Fruit fly (Drosophila melanogaster) whole organism, embryonic: ENCODE measurements around the gene Son.

Experiments used
- ATbp ChIP-seq: fragments of 200-800 bp; sonication (Bioruptor generic); optimal IDR thresholded peaks from 2 replicates; lab custom pipeline; 2017; ENCODE audit warnings: missing biosample characterization, mild to moderate bottlenecking, missing genetic modification characterization, missing genetic modification reagents
- Ada2b ChIP-seq: fragments of 200-800 bp; sonication (Bioruptor generic); IDR thresholded peaks from 2 replicates; pipeline ENCODE4 v1.3.6; 2022; ENCODE audit warnings: missing biosample characterization, missing genetic modification characterization
- B-H1 ChIP-seq: fragments of 200-800 bp; sonication (Bioruptor generic); IDR thresholded peaks from 3 replicates; pipeline ENCODE4 v1.3.6; 2022; ENCODE audit warnings: missing biosample characterization, missing genetic modification characterization
- B-H2 ChIP-seq: fragments of 200-800 bp; sonication (Bioruptor generic); optimal IDR thresholded peaks from 2 replicates; lab custom pipeline; 2018; ENCODE audit warnings: missing biosample characterization, mild to moderate bottlenecking, missing genetic modification characterization
- BtbVII ChIP-seq: fragments of 200-800 bp; sonication (Bioruptor generic); optimal IDR thresholded peaks from 3 replicates; lab custom pipeline; 2017; ENCODE audit warnings: missing biosample characterization, mild to moderate bottlenecking, missing genetic modification characterization
- CG11398 ChIP-seq: fragments of 200-800 bp; sonication (Bioruptor generic); optimal IDR thresholded peaks from 2 replicates; lab custom pipeline; 2016; ENCODE audit warnings: missing biosample characterization, missing genetic modification characterization
- CG11504 ChIP-seq: fragments of 200-800 bp; sonication (Bioruptor generic); optimal IDR thresholded peaks from 3 replicates; lab custom pipeline; 2019; ENCODE audit warnings: missing biosample characterization, mild to moderate bottlenecking, missing genetic modification characterization, moderate library complexity
- CG12071 ChIP-seq: fragments of 200-800 bp; sonication (Bioruptor generic); optimal IDR thresholded peaks from 3 replicates; lab custom pipeline; 2018; ENCODE audit warnings: missing biosample characterization, mild to moderate bottlenecking, missing genetic modification characterization
- CG14050 ChIP-seq: fragments of 200-800 bp; sonication (Bioruptor generic); IDR thresholded peaks from 3 replicates; pipeline ENCODE4 v1.3.6; 2022; ENCODE audit warnings: missing biosample characterization, missing genetic modification characterization
- CG14667 ChIP-seq: fragments of 200-800 bp; sonication (Bioruptor generic); IDR thresholded peaks from 2 replicates; pipeline ENCODE4 v1.3.6; 2022; ENCODE audit warnings: missing biosample characterization, missing genetic modification characterization
- CG1647 ChIP-seq: fragments of 200-800 bp; sonication (Bioruptor generic); optimal IDR thresholded peaks from 3 replicates; lab custom pipeline; 2016; ENCODE audit warnings: missing biosample characterization, missing genetic modification characterization
- CG16779 ChIP-seq: fragments of 200-800 bp; sonication (Bioruptor generic); IDR thresholded peaks from 2 replicates; pipeline ENCODE4 v1.3.6; 2022; ENCODE audit warnings: missing biosample characterization, missing genetic modification characterization
- CG17612 ChIP-seq: fragments of 200-800 bp; sonication (Bioruptor generic); IDR thresholded peaks from 2 replicates; pipeline ENCODE4 v1.3.6; 2022; ENCODE audit warnings: missing biosample characterization, missing genetic modification characterization
- CG18599 ChIP-seq: fragments of 200-800 bp; sonication (Bioruptor generic); optimal IDR thresholded peaks from 3 replicates; lab custom pipeline; 2017; ENCODE audit warnings: missing biosample characterization, missing genetic modification characterization, mild to moderate bottlenecking, moderate library complexity, missing genetic modification reagents
- CG2875 ChIP-seq: fragments of 200-800 bp; sonication (Bioruptor generic); optimal IDR thresholded peaks from 2 replicates; lab custom pipeline; 2017; ENCODE audit warnings: missing biosample characterization, mild to moderate bottlenecking, missing genetic modification characterization, missing genetic modification reagents
- CG32532 ChIP-seq: fragments of 200-800 bp; sonication (Bioruptor generic); IDR thresholded peaks from 2 replicates; pipeline ENCODE4 v1.3.6; 2022; ENCODE audit warnings: missing biosample characterization, missing genetic modification characterization
- CG32767 ChIP-seq: fragments of 200-800 bp; sonication (Bioruptor generic); IDR thresholded peaks from 2 replicates; pipeline ENCODE4 v1.3.6; 2022; ENCODE audit warnings: missing biosample characterization, missing genetic modification characterization
- CG3407 ChIP-seq: fragments of 200-800 bp; sonication (Bioruptor generic); optimal IDR thresholded peaks from 2 replicates; lab custom pipeline; 2018; ENCODE audit warnings: missing biosample characterization, mild to moderate bottlenecking, missing genetic modification characterization
- CG4820 ChIP-seq: fragments of 200-800 bp; sonication (Bioruptor generic); optimal IDR thresholded peaks from 3 replicates; lab custom pipeline; 2016; ENCODE audit warnings: missing biosample characterization, missing genetic modification characterization
- CG6654 ChIP-seq: fragments of 200-800 bp; sonication (Bioruptor generic); optimal IDR thresholded peaks from 2 replicates; lab custom pipeline; 2017; ENCODE audit warnings: missing biosample characterization, mild to moderate bottlenecking, missing genetic modification characterization
- CG6683 ChIP-seq: fragments of 200-800 bp; sonication (Bioruptor generic); optimal IDR thresholded peaks from 2 replicates; lab custom pipeline; 2017; ENCODE audit warnings: missing biosample characterization, mild to moderate bottlenecking, missing genetic modification characterization, missing genetic modification reagents
- CG7357 ChIP-seq: fragments of 200-800 bp; sonication (Bioruptor generic); IDR thresholded peaks from 3 replicates; pipeline ENCODE4 v1.3.6; 2022; ENCODE audit warnings: missing biosample characterization, missing genetic modification characterization
- CG8281 ChIP-seq: fragments of 200-800 bp; sonication (Bioruptor generic); optimal IDR thresholded peaks from 2 replicates; lab custom pipeline; 2018; ENCODE audit warnings: missing biosample characterization, mild to moderate bottlenecking, missing genetic modification characterization, moderate library complexity
- CG9727 ChIP-seq: fragments of 200-800 bp; sonication (Bioruptor generic); optimal IDR thresholded peaks from 3 replicates; lab custom pipeline; 2017; ENCODE audit warnings: missing biosample characterization, mild to moderate bottlenecking, missing genetic modification characterization
- CG9797 ChIP-seq: fragments of 200-800 bp; sonication (Bioruptor generic); optimal IDR thresholded peaks from 3 replicates; lab custom pipeline; 2018; ENCODE audit warnings: missing biosample characterization, mild to moderate bottlenecking, missing genetic modification characterization
- Chrac-16 ChIP-seq: fragments of 200-800 bp; sonication (Bioruptor generic); optimal IDR thresholded peaks from 3 replicates; lab custom pipeline; 2016; ENCODE audit warnings: missing biosample characterization, missing genetic modification characterization
- Dek ChIP-seq: fragments of 200-800 bp; sonication (Bioruptor generic); optimal IDR thresholded peaks from 3 replicates; lab custom pipeline; 2019; ENCODE audit warnings: missing biosample characterization, mild to moderate bottlenecking, missing genetic modification characterization, moderate library complexity
- Fer1 ChIP-seq: fragments of 200-800 bp; sonication (Bioruptor generic); optimal IDR thresholded peaks from 2 replicates; lab custom pipeline; 2017; ENCODE audit warnings: missing biosample characterization, mild to moderate bottlenecking, missing genetic modification characterization
- H2.0 ChIP-seq: fragments of 200-800 bp; sonication (Bioruptor generic); IDR thresholded peaks from 2 replicates; pipeline ENCODE4 v1.3.6; 2022; ENCODE audit warnings: missing biosample characterization, missing genetic modification characterization
- HmgZ ChIP-seq: fragments of 200-800 bp; sonication (Bioruptor generic); optimal IDR thresholded peaks from 2 replicates; lab custom pipeline; 2018; ENCODE audit warnings: missing biosample characterization, mild to moderate bottlenecking, missing genetic modification characterization
- Lim3 ChIP-seq: fragments of 200-800 bp; sonication (Bioruptor generic); IDR thresholded peaks from 2 replicates; pipeline ENCODE4 v1.3.6; 2022; ENCODE audit warnings: missing biosample characterization, missing genetic modification characterization
- MBD-R2 ChIP-seq: fragments of 200-800 bp; sonication (Bioruptor generic); IDR thresholded peaks from 2 replicates; pipeline ENCODE4 v1.3.6; 2022; ENCODE audit warnings: missing biosample characterization, missing genetic modification characterization
- Optix ChIP-seq: fragments of 200-800 bp; sonication (Bioruptor generic); IDR thresholded peaks from 3 replicates; pipeline ENCODE4 v1.3.6; 2022; ENCODE audit warnings: missing biosample characterization, missing genetic modification characterization
- Rfx ChIP-seq: fragments of 200-800 bp; sonication (Bioruptor generic); IDR thresholded peaks from 2 replicates; pipeline ENCODE4 v1.3.6; 2022; ENCODE audit warnings: missing biosample characterization, missing genetic modification characterization
- abd-A ChIP-seq: fragments of 200-800 bp; sonication (Bioruptor generic); optimal IDR thresholded peaks from 3 replicates; lab custom pipeline; 2019; ENCODE audit warnings: missing biosample characterization, mild to moderate bottlenecking, missing genetic modification characterization, moderate library complexity
- amos ChIP-seq: fragments of 200-800 bp; sonication (Bioruptor generic); IDR thresholded peaks from 2 replicates; pipeline ENCODE4 v1.3.6; 2022; ENCODE audit warnings: missing biosample characterization, missing genetic modification characterization; ENCODE audit not compliant: partially characterized antibody
- cg ChIP-seq: fragments of 200-800 bp; sonication (Bioruptor generic); optimal IDR thresholded peaks from 3 replicates; lab custom pipeline; 2019; ENCODE audit warnings: missing biosample characterization, mild to moderate bottlenecking, missing genetic modification characterization, moderate library complexity
- dysf ChIP-seq: fragments of 200-800 bp; sonication (Bioruptor generic); IDR thresholded peaks from 3 replicates; pipeline ENCODE4 v1.3.6; 2022; ENCODE audit warnings: missing biosample characterization, missing genetic modification characterization
- hbn ChIP-seq: fragments of 200-800 bp; sonication (Bioruptor generic); IDR thresholded peaks from 2 replicates; pipeline ENCODE4 v1.3.6; 2022; ENCODE audit warnings: missing biosample characterization, missing genetic modification characterization; ENCODE audit not compliant: partially characterized antibody
- jing ChIP-seq: fragments of 200-800 bp; sonication (Bioruptor generic); optimal IDR thresholded peaks from 2 replicates; lab custom pipeline; 2018; ENCODE audit warnings: missing biosample characterization, mild to moderate bottlenecking, missing genetic modification characterization
- ken ChIP-seq: fragments of 200-800 bp; sonication (Bioruptor generic); IDR thresholded peaks from 3 replicates; pipeline ENCODE4 v1.3.6; 2022; ENCODE audit warnings: missing biosample characterization, missing genetic modification characterization
- odd ChIP-seq: fragments of 200-800 bp; sonication (Bioruptor generic); optimal IDR thresholded peaks from 2 replicates; lab custom pipeline; 2017; ENCODE audit warnings: missing biosample characterization, mild to moderate bottlenecking, missing genetic modification characterization
- pan ChIP-seq, 4 experiments: fragments of >200 bp in 3 of 4; fragments of 200-800 bp in 1 of 4; sonication (Bioruptor generic) in 1 of 4; optimal IDR thresholded peaks in 3 of 4; IDR thresholded peaks in 1 of 4; 2 replicates each; pipeline versions ENCODE4 v1.3.6 to Lab custom; 2017 to 2022; ENCODE audit warnings: missing biosample characterization in 2 of 4, missing genetic modification characterization in 2 of 4, mixed read lengths in 1 of 4
- pros ChIP-seq: fragments of 200-800 bp; sonication (Bioruptor generic); optimal IDR thresholded peaks from 3 replicates; lab custom pipeline; 2019; ENCODE audit warnings: missing biosample characterization, mild to moderate bottlenecking, missing genetic modification characterization, moderate library complexity
- pzg ChIP-seq: fragments of 200-800 bp; sonication (Bioruptor generic); optimal IDR thresholded peaks from 3 replicates; lab custom pipeline; 2018; ENCODE audit warnings: missing biosample characterization, mild to moderate bottlenecking, missing genetic modification characterization, moderate library complexity
- ro ChIP-seq: fragments of 200-800 bp; sonication (Bioruptor generic); IDR thresholded peaks from 2 replicates; pipeline ENCODE4 v1.3.6; 2022; ENCODE audit warnings: missing biosample characterization, missing genetic modification characterization
- sima ChIP-seq: fragments of 200-800 bp; sonication (Bioruptor generic); optimal IDR thresholded peaks from 2 replicates; lab custom pipeline; 2016; ENCODE audit warnings: missing biosample characterization, missing genetic modification characterization
- sob ChIP-seq: fragments of 200-800 bp; sonication (Bioruptor generic); IDR thresholded peaks from 2 replicates; pipeline ENCODE4 v1.3.6; 2022; ENCODE audit warnings: missing biosample characterization, missing genetic modification characterization
- unpg ChIP-seq: fragments of 200-800 bp; sonication (Bioruptor generic); optimal IDR thresholded peaks from 3 replicates; lab custom pipeline; 2018; ENCODE audit warnings: missing biosample characterization, mild to moderate bottlenecking, missing genetic modification characterization, moderate library complexity
- yki ChIP-seq: fragments of >200 bp; optimal IDR thresholded peaks from 3 replicates; lab custom pipeline; 2018

Gene Son

DNA sequence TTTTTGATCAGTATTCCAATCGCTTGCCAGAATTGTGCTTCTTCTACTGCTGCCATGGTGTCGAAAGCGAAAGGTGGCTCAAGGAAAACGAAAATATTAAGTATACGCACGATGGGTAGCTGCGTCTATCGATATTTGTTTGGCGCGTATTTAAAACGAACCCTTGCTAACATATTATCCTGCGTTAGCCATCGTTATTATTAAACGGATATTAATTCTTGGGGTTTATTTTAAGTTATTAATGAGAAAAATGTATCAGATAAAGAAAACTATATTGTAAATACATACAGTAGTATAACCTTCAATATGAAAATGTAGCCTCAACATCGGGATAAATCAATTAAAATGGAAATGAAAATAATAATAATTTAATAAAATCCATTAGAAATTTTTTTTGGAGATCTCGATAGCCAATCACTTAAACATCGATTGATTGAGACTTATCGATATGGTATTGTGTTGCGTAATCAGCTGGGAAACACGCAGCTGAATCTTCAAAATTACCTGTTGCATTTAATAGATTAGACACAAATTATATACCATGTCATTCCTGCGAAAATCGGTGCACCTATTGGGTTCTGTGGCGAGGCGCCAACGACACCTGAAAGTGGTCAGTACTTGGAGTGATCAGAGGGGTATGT lies 22.4 kb upstream of the Son start, which contains the start of the genes CG9386 and BckdhA (continued):
- no peak for TF ChIP-seq CG6654
- TF ChIP-seq amos (GFP tag; lab: Robert Waterston, UW) = peak; percentile 67; the same call in 1 of the 2 replicates
- no peak for TF ChIP-seq CG7357
- no peak for TF ChIP-seq jing (GFP tag; lab: Kevin White, UChicago)
- TF ChIP-seq sima (GFP tag; lab: Kevin White, UChicago) = no peak
- TF ChIP-seq Dek = peak; percentile 62
- peak; percentile 72 for TF ChIP-seq Rfx (GFP tag; lab: Robert Waterston, UW)
- no peak for TF ChIP-seq CG2875
- TF ChIP-seq CG11398 (GFP tag; lab: Kevin White, UChicago) = no peak
- peak; percentile 55 for TF ChIP-seq pzg (GFP tag; lab: Kevin White, UChicago)
- no peak for TF ChIP-seq yki (lab: Kevin White, UChicago)
- no peak for TF ChIP-seq H2.0 (GFP tag; lab: Robert Waterston, UW)
- peak; percentile 55 for TF ChIP-seq CG1647 (GFP tag; lab: Kevin White, UChicago)
- TF ChIP-seq CG8281 = no peak
- no peak for TF ChIP-seq Lim3 (GFP tag; lab: Robert Waterston, UW)
- peak; percentile 68 for TF ChIP-seq CG9727 (GFP tag; lab: Kevin White, UChicago)
- TF ChIP-seq B-H2 = peak; percentile 45
- no peak for TF ChIP-seq CG14667
- TF ChIP-seq CG9797 = no peak
- TF ChIP-seq B-H1 (GFP tag; lab: Robert Waterston, UW) = no peak
- no peak for TF ChIP-seq BtbVII
- TF ChIP-seq CG3407 (GFP tag; lab: Kevin White, UChicago) = peak; percentile 13
- peak; percentile 71 for TF ChIP-seq hbn (GFP tag; lab: Robert Waterston, UW)
- peak; percentile 49 for TF ChIP-seq MBD-R2 (GFP tag; lab: Robert Waterston, UW)
- TF ChIP-seq Chrac-16 (GFP tag; lab: Kevin White, UChicago) = peak; percentile 55
- no peak for TF ChIP-seq CG14050 (GFP tag; lab: Robert Waterston, UW)
- peak; percentile 14 for TF ChIP-seq CG4820 (GFP tag; lab: Kevin White, UChicago)
- no peak for TF ChIP-seq CG6683 (GFP tag; lab: Kevin White, UChicago)
- no peak for TF ChIP-seq CG12071 (GFP tag; lab: Kevin White, UChicago)
- peak; percentile 43; the same call in 1 of the 2 replicates for TF ChIP-seq Ada2b (GFP tag; lab: Robert Waterston, UW)
- TF ChIP-seq pros (GFP tag; lab: Kevin White, UChicago) = no peak
- no peak for TF ChIP-seq pan (optimal IDR thresholded peaks at IDR 0.05; lab: Kevin White, UChicago)
- TF ChIP-seq pan (GFP tag; optimal IDR thresholded peaks at IDR 0.05 in 1 of 2, IDR thresholded peaks at IDR 0.05 in 1 of 2) = peak in 1 of 2 experiments; percentile 55
- no peak for TF ChIP-seq CG17612 (GFP tag; lab: Robert Waterston, UW)
- no peak for TF ChIP-seq ATbp (GFP tag; lab: Kevin White, UChicago)
- no peak for TF ChIP-seq ken
- no peak for TF ChIP-seq cg (GFP tag; lab: Kevin White, UChicago)
- TF ChIP-seq unpg (GFP tag; lab: Kevin White, UChicago) = peak; percentile 16
- TF ChIP-seq CG32532 (GFP tag; lab: Robert Waterston, UW) = peak; percentile 62
- no peak for TF ChIP-seq CG18599 (GFP tag; lab: Kevin White, UChicago)
- peak; percentile 48 for TF ChIP-seq odd (GFP tag; lab: Kevin White, UChicago)
- TF ChIP-seq sob (GFP tag; lab: Robert Waterston, UW) = peak; percentile 59; the same call in 1 of the 2 replicates
- TF ChIP-seq CG32767 (GFP tag; lab: Robert Waterston, UW) = 0 out of 2 replicates have a peak, but pooled peaks have one; percentile 38
- peak; percentile 42 for TF ChIP-seq Fer1 (GFP tag; lab: Kevin White, UChicago)
- TF ChIP-seq abd-A (tag; lab: Kevin White, UChicago) = no peak
- TF ChIP-seq CG11504 = no peak
- 0 out of 3 replicates have a peak, but pooled peaks have one; percentile 32 for TF ChIP-seq dysf (GFP tag; lab: Robert Waterston, UW)
- no peak for TF ChIP-seq ro (GFP tag; lab: Robert Waterston, UW)
- TF ChIP-seq CG16779 (GFP tag; lab: Robert Waterston, UW) = no peak
- TF ChIP-seq Optix (GFP tag; lab: Robert Waterston, UW) = no peak
- TF ChIP-seq HmgZ = peak; percentile 21
